Fruit fly (Drosophila melanogaster): Measurements from ENCODE around the gene unc-45.

unc-45 gene

DNA sequence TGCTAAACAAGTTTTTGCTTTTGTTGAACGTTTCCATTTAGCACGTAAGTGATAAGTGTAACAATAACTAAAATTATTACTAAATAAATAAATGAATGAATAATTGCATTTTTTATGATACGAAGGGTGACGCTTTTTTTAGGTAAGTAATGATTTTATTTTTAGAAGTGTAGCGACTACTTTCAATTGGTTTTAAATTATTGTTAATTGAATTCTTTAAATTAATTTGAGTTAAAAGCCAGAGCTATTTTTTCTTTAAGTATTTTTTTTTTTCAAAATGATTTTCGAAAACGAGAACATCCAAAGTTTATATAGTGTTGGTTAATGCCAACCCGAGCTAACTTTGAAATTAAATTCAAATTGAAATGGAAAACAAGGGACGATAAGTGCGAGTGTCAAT lies 53.9 kb downstream of the unc-45 start, which contains the start of gene CG7910:
Gene CG7910, plus strand, starts transcription at position 301 of the 400 bp plus-strand sequence.
- TF ChIP-seq CG6792 (GFP tag; optimal IDR thresholded peaks at IDR 0.05) = no peak
- no peak for TF ChIP-seq CG7368 (GFP tag; optimal IDR thresholded peaks at IDR 0.05)
- TF ChIP-seq CG34406 (GFP tag; optimal IDR thresholded peaks at IDR 0.05) = no peak

All from whole organism, prepupa.